Worm (Caenorhabditis elegans) whole organism, L2 larva: ENCODE data around the gene Y39A3B.8.

ENCODE experiments used
- C34F6.9 ChIP-seq: fragments of 150-350 bp; optimal IDR thresholded peaks from 2 replicates; lab custom pipeline; 2014; ENCODE audit warnings: missing biosample characterization, missing genetic modification characterization
- F13H6.1 ChIP-seq: sonication (generic microtip); optimal IDR thresholded peaks from 2 replicates; lab custom pipeline; 2016; ENCODE audit warnings: missing genetic modification characterization, missing compliant biosample characterization
- R02D3.7 ChIP-seq: fragments of 150-350 bp; optimal IDR thresholded peaks from 2 replicates; lab custom pipeline; 2014; ENCODE audit warnings: missing biosample characterization, missing genetic modification characterization
- Y55F3AM.14 ChIP-seq: fragments of 200-800 bp; sonication (Bioruptor generic); optimal IDR thresholded peaks from 2 replicates; lab custom pipeline; 2018; ENCODE audit warnings: mild to moderate bottlenecking, missing genetic modification characterization, missing compliant biosample characterization
- ZK546.5 ChIP-seq: sonication (generic microtip); optimal IDR thresholded peaks from 2 replicates; lab custom pipeline; 2017; ENCODE audit warnings: missing biosample characterization, missing genetic modification characterization
- alr-1 ChIP-seq: fragments of 150-350 bp; optimal IDR thresholded peaks from 2 replicates; lab custom pipeline; 2014; ENCODE audit warnings: missing biosample characterization, missing genetic modification characterization
- aly-2 ChIP-seq: fragments of 150-350 bp; optimal IDR thresholded peaks from 2 replicates; lab custom pipeline; 2014; ENCODE audit warnings: missing biosample characterization, missing genetic modification characterization
- ama-1 ChIP-seq: fragments of 150-350 bp; optimal IDR thresholded peaks from 2 replicates; lab custom pipeline; 2018; ENCODE audit warnings: inconsistent platforms
- blmp-1 ChIP-seq: sonication (generic microtip); optimal IDR thresholded peaks from 2 replicates; lab custom pipeline; 2017; ENCODE audit warnings: missing genetic modification characterization, mild to moderate bottlenecking, missing compliant biosample characterization, antibody characterized with exemption, moderate library complexity; ENCODE audit not compliant: insufficient read depth
- ceh-16 ChIP-seq: fragments of 150-350 bp; optimal IDR thresholded peaks from 2 replicates; lab custom pipeline; 2014; ENCODE audit warnings: missing biosample characterization, missing genetic modification characterization
- ceh-82 ChIP-seq: fragments of 150-350 bp; optimal IDR thresholded peaks from 2 replicates; lab custom pipeline; 2014; ENCODE audit warnings: missing biosample characterization, missing genetic modification characterization
- crh-2 ChIP-seq: sonication (generic microtip); optimal IDR thresholded peaks from 2 replicates; lab custom pipeline; 2017; ENCODE audit warnings: missing biosample characterization, missing genetic modification characterization
- dmd-4 ChIP-seq: sonication (generic microtip); optimal IDR thresholded peaks from 2 replicates; lab custom pipeline; 2017; ENCODE audit warnings: missing biosample characterization, missing genetic modification characterization
- egl-27 ChIP-seq: sonication (generic microtip); optimal IDR thresholded peaks from 3 replicates; lab custom pipeline; 2017; ENCODE audit warnings: missing biosample characterization, missing genetic modification reagents, missing genetic modification characterization
- elt-3 ChIP-seq: sonication (generic microtip); optimal IDR thresholded peaks from 2 replicates; lab custom pipeline; 2017; ENCODE audit warnings: missing biosample characterization, missing genetic modification characterization
- gmeb-1 ChIP-seq: fragments of 150-350 bp; optimal IDR thresholded peaks from 2 replicates; lab custom pipeline; 2014; ENCODE audit warnings: missing biosample characterization, missing genetic modification characterization
- lin-11 ChIP-seq: fragments of 150-350 bp; sonication (generic microtip); optimal IDR thresholded peaks from 2 replicates; lab custom pipeline; 2014; ENCODE audit warnings: missing biosample characterization, missing genetic modification characterization, inconsistent platforms, mixed read lengths
- lin-13 ChIP-seq: fragments of 150-350 bp; optimal IDR thresholded peaks from 2 replicates; lab custom pipeline; 2014; ENCODE audit warnings: missing biosample characterization, missing genetic modification reagents, missing genetic modification characterization
- lin-39 ChIP-seq: fragments of 150-350 bp; optimal IDR thresholded peaks from 2 replicates; lab custom pipeline; 2014; ENCODE audit warnings: missing biosample characterization, missing genetic modification reagents, missing genetic modification characterization
- lsy-2 ChIP-seq, 2 experiments: fragments of 150-350 bp in 1 of 2; sonication (generic microtip) in 1 of 2; optimal IDR thresholded peaks; 2 replicates each; lab custom pipeline; 2014 to 2017; ENCODE audit warnings: missing biosample characterization in 2 of 2, missing genetic modification characterization in 2 of 2
- mdl-1 ChIP-seq, 2 experiments: fragments of 150-350 bp in 1 of 2; sonication (generic microtip) in 1 of 2; optimal IDR thresholded peaks; 2 replicates each; lab custom pipeline; 2017; ENCODE audit warnings: missing biosample characterization in 2 of 2, missing genetic modification characterization in 2 of 2
- nhr-11 ChIP-seq: fragments of 150-350 bp; optimal IDR thresholded peaks from 2 replicates; lab custom pipeline; 2014; ENCODE audit warnings: missing biosample characterization, missing genetic modification characterization
- nhr-12 ChIP-seq: fragments of 150-350 bp; optimal IDR thresholded peaks from 2 replicates; lab custom pipeline; 2014; ENCODE audit warnings: missing biosample characterization, missing genetic modification characterization
- nhr-129 ChIP-seq: fragments of 150-350 bp; optimal IDR thresholded peaks from 2 replicates; lab custom pipeline; 2014; ENCODE audit warnings: missing biosample characterization, missing genetic modification characterization
- nhr-21 ChIP-seq: fragments of 150-350 bp; optimal IDR thresholded peaks from 2 replicates; lab custom pipeline; 2014; ENCODE audit warnings: missing biosample characterization, missing genetic modification characterization
- nhr-23 ChIP-seq: fragments of 150-350 bp; optimal IDR thresholded peaks from 2 replicates; lab custom pipeline; 2014; ENCODE audit warnings: missing biosample characterization, missing genetic modification reagents, missing genetic modification characterization
- nhr-237 ChIP-seq: fragments of 150-350 bp; optimal IDR thresholded peaks from 2 replicates; lab custom pipeline; 2014; ENCODE audit warnings: missing biosample characterization, missing genetic modification characterization
- nhr-25 ChIP-seq: fragments of 150-350 bp; sonication (generic microtip); optimal IDR thresholded peaks from 3 replicates; lab custom pipeline; 2014; ENCODE audit warnings: missing biosample characterization, missing genetic modification characterization
- nhr-6 ChIP-seq: fragments of 150-350 bp; optimal IDR thresholded peaks from 2 replicates; lab custom pipeline; 2014; ENCODE audit warnings: missing biosample characterization, missing genetic modification characterization
- peb-1 ChIP-seq: fragments of 150-350 bp; optimal IDR thresholded peaks from 2 replicates; lab custom pipeline; 2014; ENCODE audit warnings: missing biosample characterization, missing genetic modification characterization
- skn-1 ChIP-seq: sonication (generic microtip); optimal IDR thresholded peaks from 2 replicates; lab custom pipeline; 2017; ENCODE audit warnings: missing biosample characterization, missing genetic modification characterization
- sma-9 ChIP-seq, 2 experiments: fragments of 150-350 bp in 1 of 2; sonication (generic microtip) in 1 of 2; optimal IDR thresholded peaks; 2 replicates each; lab custom pipeline; 2014 to 2016; ENCODE audit warnings: missing genetic modification characterization in 2 of 2, mild to moderate bottlenecking in 1 of 2, missing biosample characterization in 1 of 2, missing compliant biosample characterization in 1 of 2, missing genetic modification reagents in 1 of 2, moderate library complexity in 1 of 2
- unc-62 ChIP-seq: fragments of 150-350 bp; optimal IDR thresholded peaks from 2 replicates; lab custom pipeline; 2014; ENCODE audit warnings: missing biosample characterization, missing genetic modification reagents, missing genetic modification characterization
- ztf-1 ChIP-seq: fragments of 200-800 bp; sonication (Bioruptor generic); conservative IDR thresholded peaks from 2 replicates; pipeline ENCODE4 v1.3.6; 2022; ENCODE audit warnings: missing genetic modification characterization, missing compliant biosample characterization
- ztf-4 ChIP-seq: fragments of 150-350 bp; optimal IDR thresholded peaks from 2 replicates; lab custom pipeline; 2014; ENCODE audit warnings: missing biosample characterization, missing genetic modification characterization

Y39A3B.8 gene

DNA sequence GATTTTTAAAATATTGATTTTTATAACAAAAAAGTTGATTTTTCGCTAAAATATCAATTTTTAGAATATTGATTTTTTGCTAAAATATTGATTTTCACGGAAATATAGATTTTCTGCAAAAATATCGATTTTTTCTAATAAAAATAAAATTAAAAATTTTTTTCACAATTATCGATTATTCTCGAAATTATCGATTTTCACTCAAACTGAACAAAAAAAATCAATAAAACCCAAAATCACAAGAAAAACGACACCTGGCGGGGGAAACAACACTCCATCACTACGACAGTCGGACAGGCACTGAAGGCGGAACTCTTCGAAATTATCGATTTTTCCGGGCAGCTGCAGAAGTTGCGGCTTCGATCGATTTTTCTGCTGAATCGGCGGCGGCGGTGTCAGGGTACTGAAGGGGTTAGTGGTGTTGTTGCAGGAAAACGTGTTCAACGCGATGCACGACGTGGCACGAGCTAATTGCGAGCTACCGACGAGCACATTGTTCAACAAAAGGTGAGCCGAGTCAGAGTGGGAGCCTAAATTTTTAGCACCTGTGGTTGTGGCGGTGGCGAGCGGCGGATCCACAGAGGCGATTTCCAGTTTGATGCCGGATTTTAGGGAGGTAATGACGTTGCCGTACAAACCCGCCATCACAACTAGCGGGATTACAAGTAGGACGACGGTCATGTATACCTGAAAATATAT, 25.5 kb downstream of the Y39A3B.8 start:
- TF ChIP-seq nhr-25 (tag; lab: Kevin White, UChicago): no peak
- no peak for TF ChIP-seq nhr-12 (tag; lab: Kevin White, UChicago)

DNA sequence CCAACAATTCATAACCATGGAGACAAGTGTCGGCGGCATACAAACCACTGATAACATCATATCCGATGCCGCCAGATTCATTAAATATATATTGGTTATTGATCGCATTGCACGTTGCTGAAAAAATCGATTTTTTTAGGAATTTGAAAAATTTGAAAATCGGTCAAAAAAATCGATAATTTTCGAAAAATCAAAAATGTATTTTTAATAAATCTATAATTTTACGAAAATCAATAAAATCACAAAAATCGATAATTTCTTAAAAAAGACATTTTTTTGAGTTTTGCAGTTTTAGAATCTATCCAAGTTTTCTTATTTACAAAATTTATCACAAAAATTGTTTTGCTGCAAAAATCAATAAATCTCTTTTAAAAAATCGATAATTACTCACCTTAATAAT, 27.7 kb downstream of the Y39A3B.8 start:
- no peak for TF ChIP-seq nhr-6
- no peak for TF ChIP-seq lsy-2 (tag; optimal IDR thresholded peaks at IDR 0.05; lab: Kevin White, UChicago)
- TF ChIP-seq alr-1: no peak

DNA sequence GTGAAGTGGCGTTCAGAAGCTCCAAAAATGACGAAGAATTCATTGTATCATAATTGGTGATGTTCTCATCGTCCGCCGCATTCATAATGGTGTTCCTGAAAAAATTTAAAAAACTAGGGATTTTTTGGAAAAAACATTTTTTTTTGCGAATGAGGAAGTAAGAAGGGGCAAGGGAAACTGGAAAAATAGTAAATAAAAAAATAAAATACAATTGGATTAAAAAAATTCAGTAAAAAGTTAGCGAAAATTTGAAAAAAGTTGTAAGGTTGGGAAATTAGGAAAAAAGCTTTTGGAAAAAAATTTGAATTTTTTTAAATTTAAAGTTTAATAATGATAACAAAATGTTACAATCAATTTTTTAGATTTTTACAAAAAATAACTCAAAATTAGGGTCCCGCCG, 33.7 kb downstream of the Y39A3B.8 start, which contains the start of gene ckr-2:
Gene ckr-2, minus strand, starts transcription at position 101 of the 400 bp plus-strand sequence.
- TF ChIP-seq sma-9 (GFP tag; optimal IDR thresholded peaks at IDR 0.05; lab: Kevin White, UChicago): no peak
- no peak for TF ChIP-seq sma-9 (tag; optimal IDR thresholded peaks at IDR 0.05; lab: Kevin White, UChicago)
- TF ChIP-seq lsy-2 (tag; optimal IDR thresholded peaks at IDR 0.05; lab: Kevin White, UChicago): no peak
- no peak for TF ChIP-seq ZK546.5
- TF ChIP-seq nhr-12 (tag; lab: Kevin White, UChicago): no peak
- TF ChIP-seq nhr-23 (tag; lab: Kevin White, UChicago): no peak
- TF ChIP-seq nhr-11 (tag; lab: Kevin White, UChicago): no peak
- no peak for TF ChIP-seq ceh-82 (tag; lab: Kevin White, UChicago)
- no peak for TF ChIP-seq mdl-1 (tag; optimal IDR thresholded peaks at IDR 0.05; lab: Kevin White, UChicago)
- no peak for TF ChIP-seq crh-2 (tag; lab: Kevin White, UChicago)
- TF ChIP-seq lin-39: no peak
- TF ChIP-seq egl-27 (tag; lab: Kevin White, UChicago): no peak
- no peak for TF ChIP-seq C34F6.9 (tag; lab: Kevin White, UChicago)
- TF ChIP-seq aly-2: no peak
- TF ChIP-seq ama-1 (lab: Kevin White, UChicago): no peak
- no peak for TF ChIP-seq ceh-16 (tag; lab: Kevin White, UChicago)
- TF ChIP-seq blmp-1 (tag; lab: Kevin White, UChicago): no peak
- no peak for TF ChIP-seq dmd-4
- no peak for TF ChIP-seq skn-1
- no peak for TF ChIP-seq peb-1 (tag; lab: Kevin White, UChicago)

DNA sequence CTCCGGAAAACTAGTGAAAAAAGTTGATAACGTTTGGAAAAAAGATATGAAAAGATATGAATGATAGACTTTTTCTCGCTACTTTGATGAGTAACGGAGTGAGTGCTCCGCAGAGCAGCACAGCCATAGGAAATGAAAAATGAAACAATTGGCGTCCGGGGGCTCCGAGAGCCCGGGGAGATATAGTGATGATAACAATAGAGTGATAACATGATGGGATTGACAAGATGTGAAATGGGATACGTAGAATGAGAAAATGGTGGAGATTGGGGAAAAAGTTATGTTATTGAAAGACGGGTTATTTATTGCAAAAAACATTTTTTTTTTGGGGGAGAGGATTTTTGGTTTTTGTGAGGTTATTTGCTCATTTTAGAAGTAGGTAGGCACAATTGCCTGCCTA, 39.7 kb downstream of the Y39A3B.8 start:
- TF ChIP-seq ceh-82 (tag; lab: Kevin White, UChicago): no peak
- TF ChIP-seq ZK546.5: no peak
- TF ChIP-seq lsy-2 (tag; optimal IDR thresholded peaks at IDR 0.05; lab: Kevin White, UChicago): peak in 1 of 2 experiments; percentile 15
- peak; percentile 12 for TF ChIP-seq F13H6.1 (tag; lab: Kevin White, UChicago)
- TF ChIP-seq, all 48 proteins: peak for 2

- TF ChIP-seq nhr-237 (tag; lab: Kevin White, UChicago): no peak
- no peak for TF ChIP-seq blmp-1 (tag; lab: Kevin White, UChicago)
- no peak for TF ChIP-seq peb-1 (tag; lab: Kevin White, UChicago)
- no peak for TF ChIP-seq lin-13 (GFP tag; lab: Kevin White, UChicago)
- TF ChIP-seq sma-9 (GFP tag; optimal IDR thresholded peaks at IDR 0.05; lab: Kevin White, UChicago): no peak
- TF ChIP-seq sma-9 (tag; optimal IDR thresholded peaks at IDR 0.05; lab: Kevin White, UChicago): no peak
- TF ChIP-seq nhr-23 (tag; lab: Kevin White, UChicago): no peak
- TF ChIP-seq dmd-4: no peak
- TF ChIP-seq unc-62 (GFP tag; lab: Kevin White, UChicago): no peak
- no peak for TF ChIP-seq nhr-21 (tag; lab: Kevin White, UChicago)
- TF ChIP-seq ZK546.5: no peak
- no peak for TF ChIP-seq gmeb-1
- no peak for TF ChIP-seq nhr-129 (tag; lab: Kevin White, UChicago)
- TF ChIP-seq lin-11 (tag; lab: Kevin White, UChicago): no peak
- TF ChIP-seq elt-3: no peak
- no peak for TF ChIP-seq R02D3.7 (tag; lab: Kevin White, UChicago)
- TF ChIP-seq ztf-4 (tag; lab: Kevin White, UChicago): no peak
- TF ChIP-seq ztf-1: no peak
- TF ChIP-seq alr-1: no peak
- no peak for TF ChIP-seq Y55F3AM.14 (GFP tag; lab: Kevin White, UChicago)
Measured at ce11 chrIII:2030776-2031565, 43.2 kb downstream of the Y39A3B.8 start.
